Worm (Caenorhabditis elegans): ENCODE data around the gene acs-22.

Gene acs-22

ce11 chrX:8945011-8945410, 14.0 kb downstream of the acs-22 start:
- TF ChIP-seq unc-62 (GFP tag; optimal IDR thresholded peaks at IDR 0.05) (no peak), zag-1 (tag; optimal IDR thresholded peaks at IDR 0.05) (no peak), pag-3 (tag; optimal IDR thresholded peaks at IDR 0.05; ENCODE audit: borderline replicate concordance, insufficient read depth) (no peak), nhr-76 (tag; optimal IDR thresholded peaks at IDR 0.05) (no peak), lin-13 (GFP tag; optimal IDR thresholded peaks at IDR 0.05) (no peak), elt-3 (tag; optimal IDR thresholded peaks at IDR 0.05) (no peak), xbp-1 (tag; optimal IDR thresholded peaks at IDR 0.05) (no peak), isw-1 (GFP tag; IDR thresholded peaks at IDR 0.05) (no peak)

- TF ChIP-seq nhr-77 (tag; optimal IDR thresholded peaks at IDR 0.05), result no peak
- no peak for TF ChIP-seq jun-1 (tag; optimal IDR thresholded peaks at IDR 0.05)
- no peak for TF ChIP-seq sptf-1 (tag; optimal IDR thresholded peaks at IDR 0.05)
- no peak for TF ChIP-seq ceh-63 (GFP tag; optimal IDR thresholded peaks at IDR 0.05)
- TF ChIP-seq tlp-1 (tag; optimal IDR thresholded peaks at IDR 0.05), result no peak
- no peak for TF ChIP-seq ets-5 (GFP tag; IDR thresholded peaks at IDR 0.05)
- TF ChIP-seq hlh-4 (tag; optimal IDR thresholded peaks at IDR 0.05), result no peak
- TF ChIP-seq aha-1 (tag; optimal IDR thresholded peaks at IDR 0.05), result no peak
- no peak for TF ChIP-seq pqm-1 (tag; optimal IDR thresholded peaks at IDR 0.05)
- no peak for TF ChIP-seq grh-1 (GFP tag; IDR thresholded peaks at IDR 0.05)
- TF ChIP-seq fkh-10 (GFP tag; optimal IDR thresholded peaks at IDR 0.05), result no peak
- TF ChIP-seq aly-2 (tag; optimal IDR thresholded peaks at IDR 0.05), result no peak
- no peak for TF ChIP-seq egl-13 (tag; optimal IDR thresholded peaks at IDR 0.05)
- no peak for TF ChIP-seq isw-1 (GFP tag; IDR thresholded peaks at IDR 0.05)
- TF ChIP-seq snu-23 (GFP tag; optimal IDR thresholded peaks at IDR 0.05), result no peak
- TF ChIP-seq nhr-19 (GFP tag; conservative IDR thresholded peaks at IDR 0.05), result no peak
- no peak for TF ChIP-seq nhr-84 (tag; optimal IDR thresholded peaks at IDR 0.05)
- no peak for TF ChIP-seq lin-14 (GFP tag; optimal IDR thresholded peaks at IDR 0.05)
- no peak for TF ChIP-seq lin-15B (tag; optimal IDR thresholded peaks at IDR 0.05)
Observed at ce11 chrX:8950507-8951028, 19.6 kb downstream of the acs-22 start, which contains the start of gene trk-1. TSS of gene trk-1 (minus strand) at chrX:8950978.

DNA sequence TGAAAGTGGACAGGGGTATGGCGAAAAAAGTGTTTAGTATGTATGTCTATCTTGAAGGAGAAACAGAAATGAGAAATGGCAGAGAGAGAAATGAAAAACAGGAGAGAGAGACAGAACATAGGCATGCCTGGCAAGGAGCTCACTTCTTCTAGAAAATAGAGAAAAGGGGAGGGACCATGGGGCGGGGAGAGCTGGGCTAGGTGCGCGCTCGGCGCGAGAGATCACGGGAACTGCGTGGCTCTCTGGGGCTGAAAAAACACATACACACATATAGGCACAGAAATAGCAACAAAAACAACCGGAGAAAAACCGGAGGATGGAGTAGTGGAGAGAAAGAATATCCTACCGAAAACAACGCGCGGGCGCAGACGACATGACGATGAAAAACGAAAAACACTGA, 21.0 kb downstream of the acs-22 start:
- TF ChIP-seq unc-86 (tag; optimal IDR thresholded peaks at IDR 0.05) (peak; percentile 44), ceh-82 (tag; optimal IDR thresholded peaks at IDR 0.05) (peak in 1 of 3 experiments; percentile 23), nhr-47 (tag; optimal IDR thresholded peaks at IDR 0.05) (peak; percentile 44), swsn-7 (tag; optimal IDR thresholded peaks at IDR 0.05) (peak; percentile 27), egl-27 (tag; optimal IDR thresholded peaks at IDR 0.05) (no peak), lin-35 (GFP tag; optimal IDR thresholded peaks at IDR 0.05) (no peak), dpl-1 (GFP tag; optimal IDR thresholded peaks at IDR 0.05) (no peak), nhr-237 (tag; optimal IDR thresholded peaks at IDR 0.05) (no peak), nhr-71 (tag; optimal IDR thresholded peaks at IDR 0.05) (peak; percentile 40), unc-98 (GFP tag; IDR thresholded peaks at IDR 0.05) (no peak), fkh-4 (tag; optimal IDR thresholded peaks at IDR 0.05; ENCODE audit: borderline replicate concordance) (no peak), tbx-2 (tag; optimal IDR thresholded peaks at IDR 0.05) (no peak), isw-1 (GFP tag; IDR thresholded peaks at IDR 0.05) (peak; percentile 13; the same call in 1 of the 2 replicates), efl-1 (optimal IDR thresholded peaks at IDR 0.05) (no peak), efl-1 (GFP tag; optimal IDR thresholded peaks at IDR 0.05 in 1 of 2) (no peak), lin-14 (GFP tag; optimal IDR thresholded peaks at IDR 0.05) (peak; percentile 66), lsy-2 (tag; optimal IDR thresholded peaks at IDR 0.05) (peak in 1 of 2 experiments; percentile 38), nhr-11 (tag; optimal IDR thresholded peaks at IDR 0.05) (no peak), fkh-8 (tag; optimal IDR thresholded peaks at IDR 0.05) (peak; percentile 78), nhr-90 (tag; optimal IDR thresholded peaks at IDR 0.05; ENCODE audit: poor library complexity) (no peak), lin-39 (tag; optimal IDR thresholded peaks at IDR 0.05) (no peak), ceh-8 (GFP tag; optimal IDR thresholded peaks at IDR 0.05) (no peak)
